Worm (Caenorhabditis elegans): ENCODE measurements around the gene Y69A2AR.28.

Gene Y69A2AR.28

ce11 chrIV:2572107-2572506, 40.8 kb downstream of the Y69A2AR.28 start, which contains the start of gene Y69A2AR.51:
Y69A2AR.51 (plus strand) TSS chrIV:2572407.
- TF ChIP-seq W03F9.2 (tag; optimal IDR thresholded peaks at IDR 0.05) (no peak), dao-5 (tag; optimal IDR thresholded peaks at IDR 0.05) (no peak)

- TF ChIP-seq dao-5 (tag; optimal IDR thresholded peaks at IDR 0.05) = no peak
- no peak for TF ChIP-seq him-1 (tag; optimal IDR thresholded peaks at IDR 0.05)
- no peak for TF ChIP-seq W03F9.2 (tag; optimal IDR thresholded peaks at IDR 0.05)
Observed at ce11 chrIV:2568267-2568666, 44.6 kb downstream of the Y69A2AR.28 start, which contains the start of the genes Y69A2AR.25 and Y69A2AR.12. Y69A2AR.25 (minus strand) TSS chrIV:2568367. Y69A2AR.12 (plus strand) TSS chrIV:2568614.

ce11 chrIV:2563969-2564368, 48.9 kb downstream of the Y69A2AR.28 start, which contains the start of gene Y69A2AR.24:
Y69A2AR.24 (minus strand) TSS chrIV:2564069.
- TF ChIP-seq W03F9.2 (tag; optimal IDR thresholded peaks at IDR 0.05) (no peak), him-1 (tag; optimal IDR thresholded peaks at IDR 0.05) (no peak), dao-5 (tag; optimal IDR thresholded peaks at IDR 0.05) (no peak)
